Worm (Caenorhabditis elegans) whole organism, L3 larva: Measurements from ENCODE around the gene ZK632.12.

Experiments used
- daf-12 ChIP-seq: fragments of 150-350 bp; optimal IDR thresholded peaks from 2 replicates; lab custom pipeline; 2014; ENCODE audit warnings: missing biosample characterization, missing genetic modification reagents, missing genetic modification characterization
- egl-27 ChIP-seq: sonication (generic microtip); optimal IDR thresholded peaks from 4 replicates; lab custom pipeline; 2017; ENCODE audit warnings: missing biosample characterization, missing genetic modification reagents, missing genetic modification characterization
- elt-1 ChIP-seq: fragments of 150-350 bp; optimal IDR thresholded peaks from 2 replicates; lab custom pipeline; 2014; ENCODE audit warnings: missing biosample characterization, missing genetic modification characterization
- elt-3 ChIP-seq, 3 experiments: fragments of 150-350 bp in 1 of 3; sonication (generic microtip) in 2 of 3; optimal IDR thresholded peaks; 2 replicates in 2 of 3; 4 replicates in 1 of 3; lab custom pipeline; 2014 to 2017; ENCODE audit warnings: missing biosample characterization in 3 of 3, missing genetic modification characterization in 3 of 3
- lsy-12 ChIP-seq: sonication (generic microtip); optimal IDR thresholded peaks from 2 replicates; lab custom pipeline; 2016; ENCODE audit warnings: mild to moderate bottlenecking, missing genetic modification characterization, missing compliant biosample characterization
- nhr-11 ChIP-seq: fragments of 150-350 bp; optimal IDR thresholded peaks from 2 replicates; lab custom pipeline; 2014; ENCODE audit warnings: missing biosample characterization, missing genetic modification characterization
- nhr-28 ChIP-seq: fragments of 150-350 bp; optimal IDR thresholded peaks from 2 replicates; lab custom pipeline; 2014; ENCODE audit warnings: missing biosample characterization, missing genetic modification characterization
- nhr-67 ChIP-seq: fragments of 150-350 bp; optimal IDR thresholded peaks from 2 replicates; lab custom pipeline; 2014; ENCODE audit warnings: missing biosample characterization, missing genetic modification characterization
- unc-39 ChIP-seq: sonication (generic microtip); optimal IDR thresholded peaks from 4 replicates; lab custom pipeline; 2017; ENCODE audit warnings: missing biosample characterization, missing genetic modification characterization
- unc-62 ChIP-seq: fragments of 150-350 bp; sonication (generic microtip); optimal IDR thresholded peaks from 4 replicates; lab custom pipeline; 2014; ENCODE audit warnings: missing biosample characterization, missing genetic modification reagents, missing genetic modification characterization

DNA sequence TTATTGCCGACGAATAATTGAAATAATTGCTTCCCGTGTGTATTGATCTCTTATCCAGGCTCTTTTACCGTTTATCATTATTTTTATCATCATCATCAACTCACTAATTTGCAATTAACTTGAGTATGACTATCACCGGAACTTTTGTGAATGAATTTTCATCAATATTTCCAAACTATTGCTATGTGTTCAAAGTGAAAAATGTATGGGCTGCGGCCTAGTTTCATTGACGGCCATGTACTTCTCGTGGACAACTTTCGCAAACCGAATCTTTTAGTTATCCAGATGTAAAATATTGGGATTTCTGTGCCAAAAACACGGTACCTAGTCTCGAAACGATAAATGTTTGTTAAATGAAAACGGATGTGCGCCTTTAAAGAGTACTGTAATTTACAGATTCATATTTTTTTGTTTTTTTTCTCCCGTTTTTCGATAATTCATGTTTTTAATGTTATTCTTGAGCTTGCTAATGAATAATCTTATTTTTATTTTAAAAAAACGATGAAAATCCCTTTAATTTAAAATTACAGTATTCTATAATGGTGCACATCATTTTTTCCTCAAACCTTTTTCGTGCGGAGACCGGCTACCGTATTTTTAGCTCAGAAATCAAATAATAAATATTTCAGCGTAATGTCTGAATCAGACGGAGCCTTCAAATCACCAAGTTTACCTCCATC is 32.0 kb upstream of the ZK632.12 start, which contains the start of gene ZK632.2:
- no peak for TF ChIP-seq nhr-11
- no peak for TF ChIP-seq unc-62 (GFP tag; lab: Kevin White, UChicago)
- TF ChIP-seq elt-3 (tag; optimal IDR thresholded peaks at IDR 0.05; lab: Kevin White, UChicago): no peak
- TF ChIP-seq egl-27 (tag; lab: Kevin White, UChicago): no peak
- no peak for TF ChIP-seq elt-1 (tag; lab: Kevin White, UChicago)
- TF ChIP-seq daf-12 (tag; lab: Kevin White, UChicago): no peak
- no peak for TF ChIP-seq unc-39 (tag; lab: Kevin White, UChicago)
- TF ChIP-seq nhr-28 (tag; lab: Kevin White, UChicago): no peak
- TF ChIP-seq lsy-12 (tag; lab: Kevin White, UChicago): no peak
- TF ChIP-seq nhr-67 (tag; lab: Kevin White, UChicago): no peak
